Worm (Caenorhabditis elegans) whole organism, L2 larva: Measurements from ENCODE around the gene F28A12.10.

Source experiments
- F13H6.1 ChIP-seq: sonication (generic microtip); optimal IDR thresholded peaks from 2 replicates; lab custom pipeline; 2016; ENCODE audit warnings: missing genetic modification characterization, missing compliant biosample characterization
- ama-1 ChIP-seq: fragments of 150-350 bp; optimal IDR thresholded peaks from 2 replicates; lab custom pipeline; 2018; ENCODE audit warnings: inconsistent platforms
- blmp-1 ChIP-seq: sonication (generic microtip); optimal IDR thresholded peaks from 2 replicates; lab custom pipeline; 2017; ENCODE audit warnings: missing genetic modification characterization, mild to moderate bottlenecking, missing compliant biosample characterization, antibody characterized with exemption, moderate library complexity; ENCODE audit not compliant: insufficient read depth
- elt-3 ChIP-seq: sonication (generic microtip); optimal IDR thresholded peaks from 2 replicates; lab custom pipeline; 2017; ENCODE audit warnings: missing biosample characterization, missing genetic modification characterization
- nhr-237 ChIP-seq: fragments of 150-350 bp; optimal IDR thresholded peaks from 2 replicates; lab custom pipeline; 2014; ENCODE audit warnings: missing biosample characterization, missing genetic modification characterization
- unc-55 ChIP-seq: fragments of 150-350 bp; sonication (generic microtip); optimal IDR thresholded peaks from 3 replicates; lab custom pipeline; 2014; ENCODE audit warnings: missing biosample characterization, missing genetic modification reagents, missing genetic modification characterization
- unc-62 ChIP-seq: fragments of 150-350 bp; optimal IDR thresholded peaks from 2 replicates; lab custom pipeline; 2014; ENCODE audit warnings: missing biosample characterization, missing genetic modification reagents, missing genetic modification characterization
- zag-1 ChIP-seq: fragments of 150-350 bp; optimal IDR thresholded peaks from 2 replicates; lab custom pipeline; 2014; ENCODE audit warnings: missing biosample characterization, missing genetic modification characterization
- ztf-4 ChIP-seq: fragments of 150-350 bp; optimal IDR thresholded peaks from 2 replicates; lab custom pipeline; 2014; ENCODE audit warnings: missing biosample characterization, missing genetic modification characterization

DNA sequence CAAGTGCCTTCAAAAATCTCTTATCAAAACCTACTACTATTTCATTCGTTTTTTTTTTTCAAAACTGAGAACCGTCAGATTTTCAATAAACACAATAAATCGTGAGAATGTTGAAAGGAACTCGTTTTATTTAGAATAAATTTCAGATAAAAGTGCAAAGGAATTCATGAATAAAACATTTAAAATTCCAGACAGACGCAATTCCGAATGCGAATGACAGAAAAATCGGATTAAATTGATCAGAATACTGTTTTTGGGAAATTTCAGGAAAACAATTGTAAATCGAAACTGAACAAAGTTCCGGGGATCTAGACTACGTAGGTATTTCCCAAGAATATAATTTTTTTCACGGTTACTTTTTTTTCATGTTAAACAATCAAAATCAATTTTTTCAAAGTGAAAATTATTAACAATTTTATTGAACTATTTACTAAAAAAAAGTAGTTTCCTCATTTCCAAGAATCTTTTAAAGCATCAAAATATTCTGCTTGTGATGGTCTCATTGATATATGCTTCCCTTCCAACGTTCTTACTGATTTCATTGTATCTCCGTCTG is 34.1 kb upstream of the F28A12.10 start:
- TF ChIP-seq unc-55 (GFP tag; lab: Kevin White, UChicago): no peak
- no peak for TF ChIP-seq elt-3 (tag; lab: Kevin White, UChicago)
- TF ChIP-seq zag-1 (tag; lab: Kevin White, UChicago): no peak
- no peak for TF ChIP-seq nhr-237 (tag; lab: Kevin White, UChicago)
- no peak for TF ChIP-seq ama-1 (lab: Kevin White, UChicago)
- TF ChIP-seq blmp-1 (tag; lab: Kevin White, UChicago): no peak
- no peak for TF ChIP-seq unc-62 (GFP tag; lab: Kevin White, UChicago)
- TF ChIP-seq ztf-4: no peak
- no peak for TF ChIP-seq F13H6.1 (tag; lab: Kevin White, UChicago)
